Worm (Caenorhabditis elegans) whole organism, late embryonic: ENCODE results near the gene gfm-1.

Experiments used
- T23F11.4 ChIP-seq: fragments of 200-800 bp; sonication (Bioruptor generic); optimal IDR thresholded peaks from 2 replicates; lab custom pipeline; 2018; ENCODE audit warnings: mild to moderate bottlenecking, missing genetic modification characterization, missing compliant biosample characterization
- Y22D7AL.16 ChIP-seq: sonication (generic microtip); optimal IDR thresholded peaks from 2 replicates; lab custom pipeline; 2016; ENCODE audit warnings: missing genetic modification characterization, missing compliant biosample characterization
- ama-1 ChIP-seq: fragments of 150-350 bp; optimal IDR thresholded peaks from 2 replicates; lab custom pipeline; 2014
- ceh-2 ChIP-seq: sonication (generic microtip); optimal IDR thresholded peaks from 2 replicates; lab custom pipeline; 2016; ENCODE audit warnings: missing genotype, missing genetic modification characterization, missing compliant biosample characterization
- che-1 ChIP-seq: sonication (generic microtip); optimal IDR thresholded peaks from 2 replicates; lab custom pipeline; 2016; ENCODE audit warnings: mild to moderate bottlenecking, missing genetic modification characterization, missing compliant biosample characterization
- elt-2 ChIP-seq: sonication (generic microtip); optimal IDR thresholded peaks from 2 replicates; lab custom pipeline; 2016; ENCODE audit warnings: missing genetic modification reagents, missing genetic modification characterization, missing compliant biosample characterization
- nhr-11 ChIP-seq: fragments of 150-350 bp; optimal IDR thresholded peaks from 2 replicates; lab custom pipeline; 2014; ENCODE audit warnings: missing biosample characterization, missing genetic modification characterization
- nhr-232 ChIP-seq: sonication (generic microtip); optimal IDR thresholded peaks from 2 replicates; lab custom pipeline; 2016; ENCODE audit warnings: missing genetic modification characterization, missing compliant biosample characterization
- pha-4 ChIP-seq: fragments of 150-350 bp; optimal IDR thresholded peaks from 2 replicates; lab custom pipeline; 2018; ENCODE audit warnings: missing biosample characterization, missing genetic modification reagents, missing genetic modification characterization
- pqm-1 ChIP-seq: sonication (generic microtip); optimal IDR thresholded peaks from 2 replicates; lab custom pipeline; 2016; ENCODE audit warnings: missing genetic modification characterization, missing compliant biosample characterization
- sdc-2 ChIP-seq: sonication (generic microtip); optimal IDR thresholded peaks from 2 replicates; lab custom pipeline; 2016; ENCODE audit warnings: missing genotype, missing genetic modification characterization, missing compliant biosample characterization
- tbx-2 ChIP-seq: sonication (generic microtip); optimal IDR thresholded peaks from 2 replicates; lab custom pipeline; 2016; ENCODE audit warnings: missing genetic modification characterization, missing compliant biosample characterization
- ttx-3 ChIP-seq: sonication (generic microtip); optimal IDR thresholded peaks from 2 replicates; lab custom pipeline; 2016; ENCODE audit warnings: missing genetic modification reagents, missing genetic modification characterization, missing compliant biosample characterization

- TF ChIP-seq sdc-2 (no peak), T23F11.4 (no peak), nhr-232 (tag; lab: Kevin White, UChicago) (no peak), Y22D7AL.16 (tag; lab: Kevin White, UChicago) (no peak), tbx-2 (no peak), nhr-11 (tag; lab: Kevin White, UChicago) (no peak), pqm-1 (tag; lab: Kevin White, UChicago) (no peak), elt-2 (tag; lab: Kevin White, UChicago) (no peak), che-1 (tag; lab: Kevin White, UChicago) (no peak), ceh-2 (no peak), ama-1 (lab: Kevin White, UChicago) (no peak), pha-4 (tag; lab: Kevin White, UChicago) (no peak), ttx-3 (no peak)
Measured at ce11 chrII:13165683-13166259, 48.5 kb downstream of the gfm-1 start, which contains the start of gene moe-3.
